Worm (Caenorhabditis elegans): ENCODE measurements around the gene F55C5.10.

DNA sequence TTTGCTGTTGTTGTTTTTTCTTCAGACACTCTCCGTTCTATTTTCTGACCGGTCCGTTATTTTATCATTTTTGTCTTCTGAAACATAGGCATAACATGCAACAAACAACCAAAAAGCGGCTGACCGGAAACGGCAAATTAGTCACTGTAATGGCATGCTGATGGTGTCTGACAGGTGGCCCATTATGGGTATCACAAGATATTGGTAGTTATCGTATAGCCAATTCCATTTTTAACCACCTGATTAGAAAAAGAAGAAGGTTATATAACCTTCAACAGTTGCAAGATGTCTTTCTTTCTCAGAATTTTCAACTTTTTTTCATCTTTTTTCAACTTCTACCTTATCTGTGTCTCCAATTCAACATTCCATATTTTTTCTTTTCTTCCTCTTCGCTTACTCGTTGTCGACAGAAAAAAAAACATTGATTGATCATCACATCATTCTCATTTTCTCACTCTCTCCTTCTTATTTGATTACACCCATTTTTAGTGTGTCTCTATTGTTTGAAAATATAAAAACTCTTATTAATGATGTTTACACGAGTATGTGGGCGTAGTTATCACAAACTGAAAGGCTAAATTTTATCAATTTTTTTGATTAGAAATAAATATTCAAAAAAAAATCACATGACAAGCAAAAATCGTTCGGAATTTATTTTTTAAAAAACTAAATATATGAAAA is 17.6 kb downstream of the F55C5.10 start:
- TF ChIP-seq ceh-16 (tag; optimal IDR thresholded peaks at IDR 0.05): no peak
- no peak for TF ChIP-seq unc-39 (tag; optimal IDR thresholded peaks at IDR 0.05)
- no peak for TF ChIP-seq lin-11 (tag; optimal IDR thresholded peaks at IDR 0.05)
- TF ChIP-seq ceh-82 (tag; optimal IDR thresholded peaks at IDR 0.05): no peak
- no peak for TF ChIP-seq skn-1 (tag; optimal IDR thresholded peaks at IDR 0.05)
- TF ChIP-seq unc-62 (GFP tag; optimal IDR thresholded peaks at IDR 0.05): no peak

Data from whole organism, L2 larva.